Fruit fly (Drosophila melanogaster): Measurements from ENCODE around the gene DIP2.

DIP2 gene

dm6 chr3L:267618-268017 is 9.9 kb upstream of the DIP2 start:
- no peak for TF ChIP-seq noc (tag; optimal IDR thresholded peaks at IDR 0.05)

dm6 chr3L:267083-267482 is 9.3 kb upstream of the DIP2 start, which contains the start of gene miple1:
Gene miple1 (plus strand): TSS chr3L:267299.
- no peak for TF ChIP-seq noc (tag; optimal IDR thresholded peaks at IDR 0.05)

dm6 chr3L:265808-266207 is 8.1 kb upstream of the DIP2 start, which contains the start of gene CG34263:
Gene CG34263 (minus strand): TSS chr3L:265908.
- TF ChIP-seq noc (tag; optimal IDR thresholded peaks at IDR 0.05) = no peak

- TF ChIP-seq noc (tag; optimal IDR thresholded peaks at IDR 0.05) = peak; percentile 38
Observed at dm6 chr3L:264378-265151, 6.8 kb upstream of the DIP2 start, which contains the start of the genes Tudor-SN and mRpL17. Gene Tudor-SN (minus strand): TSS chr3L:264380. Gene mRpL17 (plus strand): TSS chr3L:264779.

dm6 chr3L:263500-264377 is 6.0 kb upstream of the DIP2 start:
- no peak for TF ChIP-seq noc (tag; optimal IDR thresholded peaks at IDR 0.05)

- TF ChIP-seq noc (tag; optimal IDR thresholded peaks at IDR 0.05) = no peak
Observed at dm6 chr3L:262724-263177, 5.0 kb upstream of the DIP2 start.

dm6 chr3L:248226-248758 is 9.5 kb downstream of the DIP2 start:
- no peak for TF ChIP-seq noc (tag; optimal IDR thresholded peaks at IDR 0.05)

dm6 chr3L:247482-248225 is 10.1 kb downstream of the DIP2 start, which contains the start of gene mthl14:
Gene mthl14 (plus strand): TSS chr3L:247491.
- TF ChIP-seq noc (tag; optimal IDR thresholded peaks at IDR 0.05) = no peak

dm6 chr3L:246644-247199 is 11.0 kb downstream of the DIP2 start:
- TF ChIP-seq noc (tag; optimal IDR thresholded peaks at IDR 0.05) = no peak

- TF ChIP-seq noc (tag; optimal IDR thresholded peaks at IDR 0.05) = no peak
Observed at dm6 chr3L:234337-234736, 23.4 kb downstream of the DIP2 start.

dm6 chr3L:233251-233650 is 24.5 kb downstream of the DIP2 start, which contains the start of gene CG34453:
Gene CG34453 (minus strand): TSS chr3L:233351.
- no peak for TF ChIP-seq noc (tag; optimal IDR thresholded peaks at IDR 0.05)

dm6 chr3L:232267-232666 is 25.5 kb downstream of the DIP2 start, which contains the start of gene CG34454:
Gene CG34454 (minus strand): TSS chr3L:232350.
- no peak for TF ChIP-seq noc (tag; optimal IDR thresholded peaks at IDR 0.05)

- no peak for TF ChIP-seq noc (tag; optimal IDR thresholded peaks at IDR 0.05)
Observed at dm6 chr3L:231504-231903, 26.2 kb downstream of the DIP2 start, which contains the start of gene CG42846. Gene CG42846 (minus strand): TSS chr3L:231604.

dm6 chr3L:225120-225519 is 32.6 kb downstream of the DIP2 start:
- TF ChIP-seq noc (tag; optimal IDR thresholded peaks at IDR 0.05) = no peak
